Worm (Caenorhabditis elegans) whole organism, early embryonic: ENCODE data around the gene F58E6.13.

ENCODE experiments used
- B0310.2 ChIP-seq: sonication (generic microtip); optimal IDR thresholded peaks from 2 replicates; lab custom pipeline; 2016; ENCODE audit warnings: mild to moderate bottlenecking, missing genetic modification characterization, missing compliant biosample characterization
- F13C5.2 ChIP-seq: sonication (generic microtip); optimal IDR thresholded peaks from 2 replicates; lab custom pipeline; 2017; ENCODE audit warnings: mild to moderate bottlenecking, missing genetic modification characterization, inconsistent platforms, missing compliant biosample characterization
- ceh-13 ChIP-seq: fragments of 200-800 bp; sonication (Bioruptor generic); optimal IDR thresholded peaks from 2 replicates; lab custom pipeline; 2018; ENCODE audit warnings: mild to moderate bottlenecking, missing genetic modification characterization, missing compliant biosample characterization
- ceh-36 ChIP-seq: sonication (generic microtip); optimal IDR thresholded peaks from 2 replicates; lab custom pipeline; 2016; ENCODE audit warnings: missing genetic modification characterization, inconsistent platforms, missing compliant biosample characterization
- ets-7 ChIP-seq: sonication (generic microtip); optimal IDR thresholded peaks from 2 replicates; lab custom pipeline; 2016; ENCODE audit warnings: missing genotype, missing genetic modification characterization, missing compliant biosample characterization
- hmg-4 ChIP-seq: fragments of 200-800 bp; sonication (Bioruptor generic); optimal IDR thresholded peaks from 2 replicates; lab custom pipeline; 2018; ENCODE audit warnings: mild to moderate bottlenecking, missing genetic modification characterization, missing compliant biosample characterization
- tbx-11 ChIP-seq: fragments of 200-800 bp; sonication (Bioruptor generic); IDR thresholded peaks from 2 replicates; pipeline ENCODE4 v1.3.6; 2022; ENCODE audit warnings: missing genetic modification characterization, missing compliant biosample characterization

DNA sequence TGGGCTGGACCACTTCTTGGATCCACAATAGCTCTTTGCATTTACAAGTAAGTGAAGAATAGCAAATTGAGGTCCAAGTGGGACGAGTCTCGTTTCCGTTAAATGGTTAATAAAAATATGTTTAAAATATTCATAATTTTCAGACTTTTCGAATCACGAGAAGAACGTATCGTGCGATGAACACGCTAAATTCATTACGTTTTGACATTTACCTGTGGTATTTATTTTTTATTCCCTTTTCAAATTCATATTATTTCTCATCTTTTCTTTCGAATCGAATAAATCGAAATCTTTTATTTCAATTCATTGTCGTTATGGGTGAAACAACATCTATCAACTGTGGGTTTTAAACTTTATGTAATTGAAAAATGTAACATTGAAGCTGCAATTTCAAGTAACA lies 5.6 kb upstream of the F58E6.13 start, which contains the start of gene marc-1:
- no peak for TF ChIP-seq ceh-36 (tag; lab: Kevin White, UChicago)
- TF ChIP-seq ets-7 (tag; lab: Kevin White, UChicago) = no peak
- no peak for TF ChIP-seq ceh-13 (GFP tag; lab: Kevin White, UChicago)
- TF ChIP-seq hmg-4 (GFP tag; lab: Kevin White, UChicago) = no peak
- TF ChIP-seq tbx-11 (GFP tag; lab: Robert Waterston, UW) = no peak
- TF ChIP-seq F13C5.2 = no peak
- TF ChIP-seq B0310.2 (tag; lab: Kevin White, UChicago) = no peak
